Fruit fly (Drosophila melanogaster): ENCODE measurements around the gene Hcf.

Hcf gene

DNA sequence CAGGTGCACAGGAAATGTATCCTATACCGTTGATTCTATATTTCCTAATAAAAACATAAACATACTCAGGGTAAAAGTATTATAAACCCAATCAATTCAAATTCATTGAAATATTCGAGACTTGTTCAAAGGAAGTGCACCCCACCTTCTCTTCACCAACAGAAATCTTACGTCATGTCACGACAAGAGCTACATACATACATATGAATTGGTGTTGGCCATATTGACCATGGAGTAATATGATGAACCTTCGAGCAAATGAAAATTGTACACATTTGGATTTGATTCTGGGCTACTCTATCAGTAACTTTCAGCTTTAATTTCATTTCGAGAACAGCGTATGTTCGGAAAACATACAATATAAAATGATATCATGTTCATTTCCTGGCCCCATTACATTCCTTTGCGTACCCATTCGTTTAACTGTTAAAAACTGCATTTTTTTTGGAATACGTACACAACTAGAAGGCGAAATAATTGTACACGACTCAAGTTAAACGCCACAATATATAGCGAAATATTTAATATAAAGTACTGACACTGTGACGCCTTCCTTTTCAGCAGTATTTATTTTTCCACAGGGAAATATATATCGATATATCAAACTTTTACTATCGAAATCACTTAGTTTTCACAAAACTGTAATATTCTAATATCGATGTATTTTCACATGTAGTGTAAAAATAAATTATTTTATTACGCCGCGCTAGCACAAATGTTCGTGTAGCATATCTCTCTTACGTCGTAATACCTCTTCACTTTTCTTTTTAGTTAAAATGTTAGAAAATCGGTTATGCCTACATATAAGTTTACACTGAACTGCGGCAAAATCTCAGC lies 1.4 kb upstream of the Hcf start, which contains the start of gene PMCA (continued):
- no peak for TF ChIP-seq gt (GFP tag; IDR thresholded peaks at IDR 0.05)
- TF ChIP-seq NC2β (GFP tag; optimal IDR thresholded peaks at IDR 0.05) = no peak
- TF ChIP-seq fru (optimal IDR thresholded peaks at IDR 0.05) = no peak
- no peak for TF ChIP-seq CG2875 (GFP tag; optimal IDR thresholded peaks at IDR 0.05)
- no peak for TF ChIP-seq org-1 (GFP tag; optimal IDR thresholded peaks at IDR 0.05)
- TF ChIP-seq CG17802 (tag; optimal IDR thresholded peaks at IDR 0.05) = peak; percentile 83
- TF ChIP-seq gfzf (GFP tag; optimal IDR thresholded peaks at IDR 0.05) = peak; percentile 26
- TF ChIP-seq CG3995 (GFP tag; optimal IDR thresholded peaks at IDR 0.05) = peak; percentile 98
- peak in 1 of 2 experiments; percentile 99 for TF ChIP-seq Pdp1 (GFP tag; optimal IDR thresholded peaks at IDR 0.05)
- peak; percentile 56 for TF ChIP-seq exex (tag; optimal IDR thresholded peaks at IDR 0.05)
- no peak for TF ChIP-seq Dbx (GFP tag; IDR thresholded peaks at IDR 0.05)
- TF ChIP-seq CG13894 (tag; optimal IDR thresholded peaks at IDR 0.05) = no peak
- TF ChIP-seq tna (GFP tag; IDR thresholded peaks at IDR 0.05; ENCODE audit: partially characterized antibody) = peak; percentile 65
- TF ChIP-seq CG10209 (GFP tag; optimal IDR thresholded peaks at IDR 0.05) = no peak
- no peak for TF ChIP-seq D (optimal IDR thresholded peaks at IDR 0.05)
- TF ChIP-seq D (GFP tag; optimal IDR thresholded peaks at IDR 0.05) = no peak
- TF ChIP-seq tap (tag; optimal IDR thresholded peaks at IDR 0.05) = no peak
- TF ChIP-seq E2f1 (GFP tag; IDR thresholded peaks at IDR 0.05) = no peak
- TF ChIP-seq Dp (GFP tag; optimal IDR thresholded peaks at IDR 0.05) = peak; percentile 7
- TF ChIP-seq CG31441 (GFP tag; IDR thresholded peaks at IDR 0.05) = no peak
- peak in 1 of 2 experiments; percentile 39 for TF ChIP-seq crp (GFP tag; optimal IDR thresholded peaks at IDR 0.05)
- TF ChIP-seq disco-r (GFP tag; optimal IDR thresholded peaks at IDR 0.05) = no peak
- TF ChIP-seq CG18619 (GFP tag; optimal IDR thresholded peaks at IDR 0.05) = no peak
- TF ChIP-seq CG17359 (tag; optimal IDR thresholded peaks at IDR 0.05) = no peak
- peak; percentile 76 for TF ChIP-seq HLH4C (GFP tag; IDR thresholded peaks at IDR 0.05; ENCODE audit: partially characterized antibody)
- TF ChIP-seq sqz (GFP tag; optimal IDR thresholded peaks at IDR 0.05) = no peak
- TF ChIP-seq B-H2 (GFP tag; optimal IDR thresholded peaks at IDR 0.05) = no peak
- TF ChIP-seq Lim3 (GFP tag; IDR thresholded peaks at IDR 0.05) = no peak
- TF ChIP-seq Myb (GFP tag; optimal IDR thresholded peaks at IDR 0.05) = no peak
- TF ChIP-seq MESR4 (GFP tag; optimal IDR thresholded peaks at IDR 0.05) = peak; percentile 92
- no peak for TF ChIP-seq Antp (GFP tag; optimal IDR thresholded peaks at IDR 0.05)
- peak; percentile 61 for TF ChIP-seq CG4617 (GFP tag; optimal IDR thresholded peaks at IDR 0.05; ENCODE audit: borderline replicate concordance)
- no peak for TF ChIP-seq rib (GFP tag; IDR thresholded peaks at IDR 0.05)
- TF ChIP-seq CG16813 (GFP tag; IDR thresholded peaks at IDR 0.05; ENCODE audit: partially characterized antibody) = peak; percentile 76; the same call in 2 of the 3 replicates
- peak; percentile 54 for TF ChIP-seq CG34376 (GFP tag; optimal IDR thresholded peaks at IDR 0.05)
- TF ChIP-seq ato (GFP tag; IDR thresholded peaks at IDR 0.05; ENCODE audit: partially characterized antibody) = 0 out of 2 replicates have a peak, but pooled peaks have one; percentile 60
- TF ChIP-seq ranshi (GFP tag; IDR thresholded peaks at IDR 0.05) = no peak
- no peak for TF ChIP-seq Sox102F (GFP tag; optimal IDR thresholded peaks at IDR 0.05)
- TF ChIP-seq jing (GFP tag; optimal IDR thresholded peaks at IDR 0.05) = no peak
- TF ChIP-seq sens (GFP tag) = peak; percentile 55
- no peak for TF ChIP-seq kay (GFP tag; optimal IDR thresholded peaks at IDR 0.05)
- peak; percentile 80; the same call in 1 of the 2 replicates for TF ChIP-seq CG13287 (GFP tag; IDR thresholded peaks at IDR 0.05; ENCODE audit: partially characterized antibody)
- peak; percentile 96 for TF ChIP-seq CG30020 (tag; optimal IDR thresholded peaks at IDR 0.05)
- no peak for TF ChIP-seq Gsc (GFP tag; IDR thresholded peaks at IDR 0.05)
- TF ChIP-seq Dll (GFP tag; IDR thresholded peaks at IDR 0.05; ENCODE audit: partially characterized antibody) = peak; percentile 81; the same call in 3 of the 4 replicates
- peak; percentile 73 for TF ChIP-seq CG15479 (GFP tag; optimal IDR thresholded peaks at IDR 0.05)
- TF ChIP-seq danr (GFP tag; IDR thresholded peaks at IDR 0.05) = no peak
- no peak for TF ChIP-seq fd96Cb (tag; optimal IDR thresholded peaks at IDR 0.05)
